ENCODE assay signal across 1 fruit fly cellular context in genomic region chr2L:6508666-6509065, dm6.
TF ChIP-seq lines count a peak whose summit lies in the region.

No protein-coding gene starts in this region.

TF ChIP-seq in whole organism, embryonic, 481 proteins besides CTCF, POLR2A, EP300 and RAD21 (continued from another document):
- no peak for TF ChIP-seq cato (GFP tag; optimal IDR thresholded peaks at IDR 0.05; lab: Kevin White, UChicago; ENCODE audit: borderline replicate concordance)
- TF ChIP-seq D19A (tag; optimal IDR thresholded peaks at IDR 0.05; lab: Kevin White, UChicago), result peak; percentile 32
- no peak for TF ChIP-seq maf-S (GFP tag; optimal IDR thresholded peaks at IDR 0.05; lab: Kevin White, UChicago)
- no peak for TF ChIP-seq CG10565 (GFP tag; optimal IDR thresholded peaks at IDR 0.05; lab: Kevin White, UChicago)
- no peak for TF ChIP-seq CG7745 (tag; optimal IDR thresholded peaks at IDR 0.05; lab: Kevin White, UChicago)
- TF ChIP-seq CG8281 (tag; optimal IDR thresholded peaks at IDR 0.05; lab: Kevin White, UChicago), result no peak
- TF ChIP-seq CG5953 (GFP tag; IDR thresholded peaks at IDR 0.05; lab: Robert Waterston, UW), result no peak
- peak; percentile 57 for TF ChIP-seq Sox102F (GFP tag; optimal IDR thresholded peaks at IDR 0.05; lab: Kevin White, UChicago)
- no peak for TF ChIP-seq sens-2 (GFP tag; IDR thresholded peaks at IDR 0.05; lab: Robert Waterston, UW)
- no peak for TF ChIP-seq Hand (GFP tag; optimal IDR thresholded peaks at IDR 0.05; lab: Kevin White, UChicago)
- no peak for TF ChIP-seq Abd-B (GFP tag; optimal IDR thresholded peaks at IDR 0.05; lab: Kevin White, UChicago)
- TF ChIP-seq NFAT (GFP tag; IDR thresholded peaks at IDR 0.05; lab: Robert Waterston, UW), result no peak
- 0 out of 2 replicates have a peak, but pooled peaks have one; percentile 22 for TF ChIP-seq lmd (GFP tag; IDR thresholded peaks at IDR 0.05; lab: Robert Waterston, UW)
- TF ChIP-seq CG6813 (GFP tag; optimal IDR thresholded peaks at IDR 0.05; lab: Kevin White, UChicago), result no peak
- peak; percentile 19 for TF ChIP-seq CG15696 (tag; optimal IDR thresholded peaks at IDR 0.05; lab: Kevin White, UChicago)
- TF ChIP-seq phol (tag; optimal IDR thresholded peaks at IDR 0.05; lab: Kevin White, UChicago), result peak; percentile 49
- no peak for TF ChIP-seq ERR (GFP tag; optimal IDR thresholded peaks at IDR 0.05; lab: Kevin White, UChicago)
- TF ChIP-seq CG3407 (GFP tag; optimal IDR thresholded peaks at IDR 0.05; lab: Kevin White, UChicago), result peak; percentile 6
- peak; percentile 38 for TF ChIP-seq grau (tag; optimal IDR thresholded peaks at IDR 0.05; lab: Kevin White, UChicago)
- no peak for TF ChIP-seq Nf-YB (GFP tag; optimal IDR thresholded peaks at IDR 0.05; lab: Kevin White, UChicago)
- no peak for TF ChIP-seq pros (GFP tag; optimal IDR thresholded peaks at IDR 0.05; lab: Kevin White, UChicago)
- no peak for TF ChIP-seq nom (GFP tag; optimal IDR thresholded peaks at IDR 0.05; lab: Kevin White, UChicago)
- no peak for TF ChIP-seq yki (optimal IDR thresholded peaks at IDR 0.05; lab: Kevin White, UChicago)
- TF ChIP-seq CG4424 (GFP tag; optimal IDR thresholded peaks at IDR 0.05; lab: Kevin White, UChicago), result peak; percentile 45
- no peak for TF ChIP-seq B-H1 (GFP tag; IDR thresholded peaks at IDR 0.05; lab: Robert Waterston, UW)
- TF ChIP-seq CG3281 (GFP tag; optimal IDR thresholded peaks at IDR 0.05; lab: Kevin White, UChicago), result no peak
- no peak for TF ChIP-seq Kr (GFP tag; optimal IDR thresholded peaks at IDR 0.05; lab: Kevin White, UChicago)
- TF ChIP-seq gt (GFP tag; IDR thresholded peaks at IDR 0.05; lab: Robert Waterston, UW), result no peak
- TF ChIP-seq CG16863 (GFP tag; optimal IDR thresholded peaks at IDR 0.05; lab: Kevin White, UChicago), result no peak
- TF ChIP-seq CG9876 (GFP tag; optimal IDR thresholded peaks at IDR 0.05; lab: Kevin White, UChicago), result no peak
- no peak for TF ChIP-seq h (optimal IDR thresholded peaks at IDR 0.05; lab: Kevin White, UChicago)
- no peak for TF ChIP-seq her (GFP tag; optimal IDR thresholded peaks at IDR 0.05; lab: Kevin White, UChicago)
- TF ChIP-seq CG17829 (tag; optimal IDR thresholded peaks at IDR 0.05; lab: Kevin White, UChicago), result peak; percentile 16
- no peak for TF ChIP-seq Sin3A (optimal IDR thresholded peaks at IDR 0.05; lab: Kevin White, UChicago)
- TF ChIP-seq Elba2 (GFP tag; optimal IDR thresholded peaks at IDR 0.05; lab: Kevin White, UChicago), result no peak
- peak; percentile 13 for TF ChIP-seq CG10267 (tag; optimal IDR thresholded peaks at IDR 0.05; lab: Kevin White, UChicago)
- TF ChIP-seq ase (GFP tag; IDR thresholded peaks at IDR 0.05; lab: Robert Waterston, UW), result no peak
- no peak for TF ChIP-seq pan (optimal IDR thresholded peaks at IDR 0.05; lab: Kevin White, UChicago)
- peak in 1 of 2 experiments; percentile 37 for TF ChIP-seq pan (GFP tag; optimal IDR thresholded peaks at IDR 0.05 in 1 of 2, IDR thresholded peaks at IDR 0.05 in 1 of 2)
- TF ChIP-seq CG9932 (GFP tag; IDR thresholded peaks at IDR 0.05; lab: Robert Waterston, UW), result no peak
- no peak for TF ChIP-seq hb (GFP tag; IDR thresholded peaks at IDR 0.05; lab: Robert Waterston, UW; ENCODE audit: partially characterized antibody)
- TF ChIP-seq CG14014 (GFP tag; IDR thresholded peaks at IDR 0.05; lab: Robert Waterston, UW), result no peak
- TF ChIP-seq luna (GFP tag; optimal IDR thresholded peaks at IDR 0.05; lab: Kevin White, UChicago), result no peak
- peak; percentile 24 for TF ChIP-seq PHDP (tag; optimal IDR thresholded peaks at IDR 0.05; lab: Kevin White, UChicago)
- TF ChIP-seq CG14710 (tag; optimal IDR thresholded peaks at IDR 0.05; lab: Kevin White, UChicago), result peak; percentile 12
- no peak for TF ChIP-seq CG10654 (GFP tag; optimal IDR thresholded peaks at IDR 0.05; lab: Kevin White, UChicago)
- no peak for TF ChIP-seq CG3847 (GFP tag; IDR thresholded peaks at IDR 0.05; lab: Robert Waterston, UW)
- no peak for TF ChIP-seq rib (GFP tag; IDR thresholded peaks at IDR 0.05; lab: Robert Waterston, UW)
- TF ChIP-seq CG2120 (GFP tag; optimal IDR thresholded peaks at IDR 0.05; lab: Kevin White, UChicago), result no peak
- TF ChIP-seq CG6854 (GFP tag; optimal IDR thresholded peaks at IDR 0.05; lab: Kevin White, UChicago), result no peak
- no peak for TF ChIP-seq Sry-β (GFP tag; optimal IDR thresholded peaks at IDR 0.05; lab: Kevin White, UChicago)
- peak; percentile 29 for TF ChIP-seq az2 (GFP tag; optimal IDR thresholded peaks at IDR 0.05; lab: Kevin White, UChicago)
- TF ChIP-seq E2f2 (GFP tag; IDR thresholded peaks at IDR 0.05; lab: Robert Waterston, UW), result no peak
- no peak for TF ChIP-seq CG9817 (tag; optimal IDR thresholded peaks at IDR 0.05; lab: Kevin White, UChicago)
- peak; percentile 52 for TF ChIP-seq CG7839 (tag; optimal IDR thresholded peaks at IDR 0.05; lab: Kevin White, UChicago)
- peak; percentile 34 for TF ChIP-seq Xbp1 (GFP tag; optimal IDR thresholded peaks at IDR 0.05; lab: Kevin White, UChicago)
- TF ChIP-seq Dek (tag; optimal IDR thresholded peaks at IDR 0.05; lab: Kevin White, UChicago), result no peak
- TF ChIP-seq HLH4C (GFP tag; IDR thresholded peaks at IDR 0.05; lab: Robert Waterston, UW; ENCODE audit: partially characterized antibody), result no peak
- peak; percentile 36 for TF ChIP-seq CG8924 (tag; optimal IDR thresholded peaks at IDR 0.05; lab: Kevin White, UChicago)
- no peak for TF ChIP-seq NfI (GFP tag; optimal IDR thresholded peaks at IDR 0.05; lab: Kevin White, UChicago)
- TF ChIP-seq toy (GFP tag; IDR thresholded peaks at IDR 0.05; lab: Robert Waterston, UW), result no peak
- TF ChIP-seq CG17328 (GFP tag; IDR thresholded peaks at IDR 0.05; lab: Robert Waterston, UW), result 0 out of 2 replicates have a peak, but pooled peaks have one; percentile 20
- TF ChIP-seq CG31441 (GFP tag; IDR thresholded peaks at IDR 0.05; lab: Robert Waterston, UW), result peak; percentile 30; the same call in 1 of the 2 replicates
- peak; percentile 35 for TF ChIP-seq unpg (GFP tag; optimal IDR thresholded peaks at IDR 0.05; lab: Kevin White, UChicago)
- TF ChIP-seq CG12299 (tag; optimal IDR thresholded peaks at IDR 0.05; lab: Kevin White, UChicago), result no peak
- TF ChIP-seq jumu (GFP tag; optimal IDR thresholded peaks at IDR 0.05; lab: Kevin White, UChicago), result no peak
- peak; percentile 24 for TF ChIP-seq CG13424 (tag; optimal IDR thresholded peaks at IDR 0.05; lab: Kevin White, UChicago)
- no peak for TF ChIP-seq pfk (GFP tag; optimal IDR thresholded peaks at IDR 0.05; lab: Kevin White, UChicago)
- peak; percentile 36; the same call in 1 of the 2 replicates for TF ChIP-seq sisA (GFP tag; IDR thresholded peaks at IDR 0.05; lab: Robert Waterston, UW)
- TF ChIP-seq zen2 (GFP tag; IDR thresholded peaks at IDR 0.05; lab: Robert Waterston, UW; ENCODE audit: partially characterized antibody), result no peak
- TF ChIP-seq Antp (GFP tag; optimal IDR thresholded peaks at IDR 0.05; lab: Kevin White, UChicago), result no peak
TF ChIP-seq in whole organism, embryonic: peak in this region for 70.
